Fruit fly (Drosophila melanogaster) whole organism, embryonic: ENCODE data around the gene CG34180.

Source experiments
- CG12155 ChIP-seq: fragments of 200-800 bp; sonication (Bioruptor generic); optimal IDR thresholded peaks from 3 replicates; lab custom pipeline; 2016; ENCODE audit warnings: missing biosample characterization, missing genetic modification characterization
- CG12236 ChIP-seq: fragments of 200-800 bp; sonication (Bioruptor generic); optimal IDR thresholded peaks from 2 replicates; lab custom pipeline; 2016; ENCODE audit warnings: missing biosample characterization, missing genetic modification characterization
- CG12391 ChIP-seq: fragments of 200-800 bp; sonication (Bioruptor generic); optimal IDR thresholded peaks from 3 replicates; lab custom pipeline; 2018; ENCODE audit warnings: missing biosample characterization, mild to moderate bottlenecking, missing genetic modification characterization, moderate library complexity
- CG13894 ChIP-seq: fragments of 200-800 bp; sonication (Bioruptor generic); optimal IDR thresholded peaks from 3 replicates; lab custom pipeline; 2018; ENCODE audit warnings: missing biosample characterization, mild to moderate bottlenecking, missing genetic modification characterization, moderate library complexity
- CG14860 ChIP-seq: fragments of 200-800 bp; sonication (Bioruptor generic); IDR thresholded peaks from 3 replicates; pipeline ENCODE4 v1.3.6; 2022; ENCODE audit warnings: missing biosample characterization, missing genetic modification characterization; ENCODE audit not compliant: partially characterized antibody
- CG1529 ChIP-seq: fragments of 200-800 bp; sonication (Bioruptor generic); optimal IDR thresholded peaks from 3 replicates; lab custom pipeline; 2018; ENCODE audit warnings: missing biosample characterization, missing genetic modification characterization
- CG2202 ChIP-seq: fragments of 200-800 bp; sonication (Bioruptor generic); optimal IDR thresholded peaks from 2 replicates; lab custom pipeline; 2018; ENCODE audit warnings: missing biosample characterization, mild to moderate bottlenecking, missing genetic modification characterization
- CG2678 ChIP-seq: fragments of 200-800 bp; sonication (Bioruptor generic); optimal IDR thresholded peaks from 3 replicates; lab custom pipeline; 2019; ENCODE audit warnings: missing biosample characterization, mild to moderate bottlenecking, missing genetic modification characterization, moderate library complexity
- CG2712 ChIP-seq: fragments of 200-800 bp; optimal IDR thresholded peaks from 3 replicates; lab custom pipeline; 2019; ENCODE audit warnings: missing biosample characterization, mild to moderate bottlenecking, missing genetic modification characterization, moderate library complexity
- CG32532 ChIP-seq: fragments of 200-800 bp; sonication (Bioruptor generic); IDR thresholded peaks from 2 replicates; pipeline ENCODE4 v1.3.6; 2022; ENCODE audit warnings: missing biosample characterization, missing genetic modification characterization
- CG32772 ChIP-seq: fragments of 200-800 bp; sonication (Bioruptor generic); IDR thresholded peaks from 2 replicates; pipeline ENCODE4 v1.3.6; 2022; ENCODE audit warnings: missing biosample characterization, missing genetic modification characterization
- CG42726 ChIP-seq: fragments of 200-800 bp; sonication (Bioruptor generic); IDR thresholded peaks from 2 replicates; pipeline ENCODE4 v1.3.6; 2022; ENCODE audit warnings: missing biosample characterization, missing genetic modification characterization; ENCODE audit not compliant: partially characterized antibody
- CG4328 ChIP-seq: fragments of 200-800 bp; sonication (Bioruptor generic); optimal IDR thresholded peaks from 3 replicates; lab custom pipeline; 2017; ENCODE audit warnings: missing biosample characterization, missing genetic modification reagents, missing genetic modification characterization
- CG5180 ChIP-seq: fragments of 200-800 bp; sonication (Bioruptor generic); optimal IDR thresholded peaks from 3 replicates; lab custom pipeline; 2017; ENCODE audit warnings: missing biosample characterization, missing genetic modification characterization, mild to moderate bottlenecking, moderate library complexity, missing genetic modification reagents
- CG7745 ChIP-seq: fragments of 200-800 bp; sonication (Bioruptor generic); optimal IDR thresholded peaks from 2 replicates; lab custom pipeline; 2018; ENCODE audit warnings: missing biosample characterization, mild to moderate bottlenecking, missing genetic modification characterization, moderate library complexity
- CG8281 ChIP-seq: fragments of 200-800 bp; sonication (Bioruptor generic); optimal IDR thresholded peaks from 2 replicates; lab custom pipeline; 2018; ENCODE audit warnings: missing biosample characterization, mild to moderate bottlenecking, missing genetic modification characterization, moderate library complexity
- Dad ChIP-seq: fragments of 200-800 bp; sonication (Bioruptor generic); optimal IDR thresholded peaks from 3 replicates; lab custom pipeline; 2016; ENCODE audit warnings: missing biosample characterization, missing genetic modification characterization
- Dbx ChIP-seq: fragments of 200-800 bp; sonication (Bioruptor generic); IDR thresholded peaks from 3 replicates; pipeline ENCODE4 v1.3.6; 2022; ENCODE audit warnings: missing biosample characterization, missing genetic modification characterization
- Ets65A ChIP-seq: fragments of 200-800 bp; sonication (Bioruptor generic); peaks from one replicate; lab custom pipeline; 2016; ENCODE audit warnings: missing biosample characterization, missing genetic modification characterization
- Fer1 ChIP-seq: fragments of 200-800 bp; sonication (Bioruptor generic); optimal IDR thresholded peaks from 2 replicates; lab custom pipeline; 2017; ENCODE audit warnings: missing biosample characterization, mild to moderate bottlenecking, missing genetic modification characterization
- Hr39 ChIP-seq: fragments of >200 bp; optimal IDR thresholded peaks from 2 replicates; lab custom pipeline; 2017
- Jarid2 ChIP-seq: fragments of 200-800 bp; sonication (Bioruptor generic); optimal IDR thresholded peaks from 3 replicates; lab custom pipeline; 2017; ENCODE audit warnings: mild to moderate bottlenecking, missing biosample characterization, missing genetic modification reagents, missing genetic modification characterization
- Mad ChIP-seq: fragments of 200-800 bp; sonication (Bioruptor generic); optimal IDR thresholded peaks from 2 replicates; lab custom pipeline; 2016; ENCODE audit warnings: missing biosample characterization, missing genetic modification characterization
- Scr ChIP-seq: fragments of 200-800 bp; sonication (Bioruptor generic); IDR thresholded peaks from 2 replicates; pipeline ENCODE4 v1.3.6; 2022; ENCODE audit warnings: missing biosample characterization, missing genetic modification characterization; ENCODE audit not compliant: partially characterized antibody
- Stat92E ChIP-seq, 3 experiments: fragments of >200 bp in 2 of 3; fragments of 200-800 bp in 1 of 3; sonication (Bioruptor generic) in 1 of 3; optimal IDR thresholded peaks; 2 replicates each; lab custom pipeline; 2017 to 2019; ENCODE audit warnings: missing biosample characterization in 3 of 3, missing genetic modification characterization in 3 of 3, mild to moderate bottlenecking in 1 of 3, moderate library complexity in 1 of 3
- Tbp ChIP-seq: fragments of >200 bp; optimal IDR thresholded peaks from 2 replicates; lab custom pipeline; 2018; ENCODE audit warnings: missing biosample characterization, missing genetic modification characterization
- al ChIP-seq: fragments of 200-800 bp; sonication (Bioruptor generic); IDR thresholded peaks from 2 replicates; pipeline ENCODE4 v1.3.6; 2022; ENCODE audit warnings: missing biosample characterization, missing genetic modification characterization
- cato ChIP-seq: fragments of 200-800 bp; sonication (Bioruptor generic); optimal IDR thresholded peaks from 2 replicates; lab custom pipeline; 2016; ENCODE audit warnings: missing biosample characterization, missing genetic modification characterization, borderline replicate concordance
- cg ChIP-seq: fragments of 200-800 bp; sonication (Bioruptor generic); optimal IDR thresholded peaks from 3 replicates; lab custom pipeline; 2019; ENCODE audit warnings: missing biosample characterization, mild to moderate bottlenecking, missing genetic modification characterization, moderate library complexity
- chn ChIP-seq: fragments of 200-800 bp; sonication (Bioruptor generic); optimal IDR thresholded peaks from 2 replicates; lab custom pipeline; 2016; ENCODE audit warnings: missing biosample characterization, missing genetic modification characterization
- croc ChIP-seq: fragments of 200-800 bp; sonication (Bioruptor generic); conservative IDR thresholded peaks from 3 replicates; pipeline ENCODE4 v1.3.6; 2022; ENCODE audit warnings: missing biosample characterization, missing genetic modification characterization
- cwo ChIP-seq: fragments of 200-800 bp; sonication (Bioruptor generic); optimal IDR thresholded peaks from 3 replicates; lab custom pipeline; 2017; ENCODE audit warnings: missing biosample characterization, missing genetic modification characterization, mild to moderate bottlenecking, moderate library complexity, missing genetic modification reagents
- fd64A ChIP-seq: fragments of 200-800 bp; sonication (Bioruptor generic); optimal IDR thresholded peaks from 3 replicates; lab custom pipeline; 2018; ENCODE audit warnings: missing biosample characterization, mild to moderate bottlenecking, missing genetic modification characterization
- gcm2 ChIP-seq: fragments of 200-800 bp; sonication (Bioruptor generic); optimal IDR thresholded peaks from 2 replicates; lab custom pipeline; 2016; ENCODE audit warnings: missing biosample characterization, missing genetic modification characterization
- gt ChIP-seq: fragments of 200-800 bp; sonication (Bioruptor generic); IDR thresholded peaks from 2 replicates; pipeline ENCODE4 v1.3.6; 2022; ENCODE audit warnings: missing biosample characterization, missing genetic modification characterization
- insv ChIP-seq, 2 experiments: fragments of 200-800 bp; sonication (Bioruptor generic); optimal IDR thresholded peaks; 3 replicates each; lab custom pipeline; 2016 to 2018; ENCODE audit warnings: missing biosample characterization in 2 of 2, missing genetic modification characterization in 2 of 2
- kay ChIP-seq: fragments of 200-800 bp; sonication (Bioruptor generic); optimal IDR thresholded peaks from 2 replicates; lab custom pipeline; 2016; ENCODE audit warnings: missing biosample characterization, missing genetic modification characterization
- luna ChIP-seq: fragments of 200-800 bp; sonication (Bioruptor generic); optimal IDR thresholded peaks from 2 replicates; lab custom pipeline; 2016; ENCODE audit warnings: missing biosample characterization, missing genetic modification characterization
- mam ChIP-seq: fragments of 200-800 bp; sonication (Bioruptor generic); optimal IDR thresholded peaks from 3 replicates; lab custom pipeline; 2016; ENCODE audit warnings: missing biosample characterization, missing genetic modification characterization
- nerfin-2 ChIP-seq: fragments of 200-800 bp; sonication (Bioruptor generic); IDR thresholded peaks from 2 replicates; pipeline ENCODE4 v1.3.6; 2022; ENCODE audit warnings: missing biosample characterization, missing genetic modification characterization; ENCODE audit not compliant: partially characterized antibody
- onecut ChIP-seq: fragments of 200-800 bp; sonication (Bioruptor generic); IDR thresholded peaks from 2 replicates; pipeline ENCODE4 v1.3.6; 2022; ENCODE audit warnings: missing biosample characterization, missing genetic modification characterization
- otp ChIP-seq: fragments of 200-800 bp; sonication (Bioruptor generic); IDR thresholded peaks from 3 replicates; pipeline ENCODE4, ENCODE4 v1.3.6; 2022; ENCODE audit warnings: missing biosample characterization, missing genetic modification characterization
- pfk ChIP-seq: fragments of 200-800 bp; sonication (Bioruptor generic); optimal IDR thresholded peaks from 2 replicates; lab custom pipeline; 2018; ENCODE audit warnings: missing biosample characterization, mild to moderate bottlenecking, missing genetic modification characterization, moderate library complexity
- pros ChIP-seq: fragments of 200-800 bp; sonication (Bioruptor generic); optimal IDR thresholded peaks from 3 replicates; lab custom pipeline; 2019; ENCODE audit warnings: missing biosample characterization, mild to moderate bottlenecking, missing genetic modification characterization, moderate library complexity
- sens ChIP-seq: fragments of 200-800 bp; sonication (Bioruptor generic); peaks from one replicate; lab custom pipeline; 2016; ENCODE audit warnings: missing biosample characterization, missing genetic modification characterization
- tio ChIP-seq: fragments of 200-800 bp; sonication (Bioruptor generic); optimal IDR thresholded peaks from 2 replicates; lab custom pipeline; 2017; ENCODE audit warnings: missing biosample characterization, missing genetic modification characterization, inconsistent platforms
- trem ChIP-seq: fragments of 200-800 bp; optimal IDR thresholded peaks from 3 replicates; lab custom pipeline; 2019; ENCODE audit warnings: missing biosample characterization, mild to moderate bottlenecking, missing genetic modification characterization, moderate library complexity
- twi ChIP-seq: fragments of 200-800 bp; optimal IDR thresholded peaks from 2 replicates; lab custom pipeline; 2019; ENCODE audit warnings: missing biosample characterization, mild to moderate bottlenecking, missing genetic modification characterization, moderate library complexity
- z ChIP-seq: fragments of 200-800 bp; sonication (Bioruptor generic); IDR thresholded peaks from 3 replicates; pipeline ENCODE4 v1.3.6; 2022; ENCODE audit warnings: missing biosample characterization, missing genetic modification characterization

The CG34180 gene

DNA sequence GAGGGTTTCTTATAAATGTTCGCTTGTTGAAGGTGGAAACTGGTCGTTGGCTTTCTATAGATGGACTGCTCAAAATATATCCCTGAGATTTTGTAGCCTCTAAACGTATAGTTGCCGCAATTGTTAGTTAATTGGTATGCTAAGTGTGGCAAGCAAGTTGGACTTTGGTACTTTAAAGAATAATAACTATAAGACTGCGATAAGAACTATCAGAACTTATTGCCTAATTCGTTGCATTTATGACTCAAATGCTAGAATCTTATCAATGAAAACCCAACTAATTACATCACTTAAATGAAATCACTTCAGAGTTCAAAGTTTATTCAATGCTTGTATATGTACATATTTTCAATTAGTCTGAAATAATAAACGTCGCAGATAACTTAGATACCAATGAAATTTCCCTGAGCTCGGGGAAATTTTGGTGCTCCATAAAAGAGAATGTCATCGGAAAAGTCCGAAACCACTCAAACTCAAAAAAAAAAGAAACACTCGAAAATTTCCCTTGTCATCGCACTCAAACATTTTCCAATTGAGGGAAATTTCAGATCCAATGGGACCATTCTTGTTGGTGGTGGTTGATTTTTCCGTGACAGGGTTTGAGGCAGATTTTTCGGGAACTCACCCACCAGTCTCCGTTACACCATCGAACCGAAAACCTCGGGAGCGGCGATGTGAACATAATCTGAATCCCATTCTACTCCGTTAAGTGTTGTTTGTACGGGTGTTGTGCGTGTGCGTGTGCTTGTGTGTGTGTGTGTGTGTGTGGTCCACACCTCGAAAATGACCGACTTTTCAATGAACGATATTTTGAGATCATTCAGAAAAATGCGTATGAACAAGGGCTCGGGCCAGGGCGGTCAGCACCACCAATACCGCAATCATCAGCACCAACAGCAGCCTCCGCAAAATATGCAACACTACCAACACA is 30.7 kb downstream of the CG34180 start, which contains the start of gene CG45075 (continued):
- TF ChIP-seq Dad (GFP tag; lab: Kevin White, UChicago) (no peak), Tbp (GFP tag; lab: Kevin White, UChicago) (no peak), kay (GFP tag; lab: Kevin White, UChicago) (no peak), Stat92E (GFP tag; optimal IDR thresholded peaks at IDR 0.05; lab: Kevin White, UChicago) (peak in 1 of 3 experiments; percentile 27), cwo (GFP tag; lab: Kevin White, UChicago) (no peak), CG32772 (no peak), sens (GFP tag; lab: Kevin White, UChicago) (peak; percentile 54), Dbx (GFP tag; lab: Robert Waterston, UW) (no peak), Jarid2 (GFP tag; lab: Kevin White, UChicago) (peak; percentile 79), onecut (GFP tag; lab: Robert Waterston, UW) (peak; percentile 31; the same call in 1 of the 2 replicates), mam (no peak), Fer1 (GFP tag; lab: Kevin White, UChicago) (peak; percentile 26), fd64A (peak; percentile 1), twi (tag; lab: Kevin White, UChicago) (no peak), Scr (GFP tag; lab: Robert Waterston, UW) (peak; percentile 27; the same call in 1 of the 2 replicates), CG5180 (GFP tag; lab: Kevin White, UChicago) (peak; percentile 94), Hr39 (no peak), CG4328 (GFP tag; lab: Kevin White, UChicago) (no peak), croc (GFP tag; lab: Robert Waterston, UW) (no peak), CG42726 (0 out of 2 replicates have a peak, but pooled peaks have one; percentile 51), gcm2 (GFP tag; lab: Kevin White, UChicago) (no peak), nerfin-2 (GFP tag; lab: Robert Waterston, UW) (no peak), CG12155 (GFP tag; lab: Kevin White, UChicago) (no peak), CG32532 (GFP tag; lab: Robert Waterston, UW) (no peak), pfk (no peak), CG2712 (tag; lab: Kevin White, UChicago) (no peak), pros (GFP tag; lab: Kevin White, UChicago) (peak; percentile 41), CG1529 (GFP tag; lab: Kevin White, UChicago) (no peak), CG2202 (tag; lab: Kevin White, UChicago) (peak; percentile 35), cg (peak; percentile 76), insv (GFP tag; optimal IDR thresholded peaks at IDR 0.05; lab: Kevin White, UChicago) (peak in 1 of 2 experiments; percentile 93), trem (tag; lab: Kevin White, UChicago) (no peak), tio (no peak), z (peak; percentile 97), gt (GFP tag; lab: Robert Waterston, UW) (no peak), otp (no peak), CG12236 (GFP tag; lab: Kevin White, UChicago) (no peak), chn (peak; percentile 37), luna (GFP tag; lab: Kevin White, UChicago) (no peak), CG8281 (no peak), cato (GFP tag; lab: Kevin White, UChicago) (no peak), CG14860 (GFP tag; lab: Robert Waterston, UW) (no peak), Mad (GFP tag; lab: Kevin White, UChicago) (no peak), CG12391 (tag; lab: Kevin White, UChicago) (no peak), CG7745 (tag; lab: Kevin White, UChicago) (peak; percentile 32), al (no peak), CG2678 (tag; lab: Kevin White, UChicago) (no peak), CG13894 (tag; lab: Kevin White, UChicago) (peak; percentile 79), Ets65A (GFP tag; lab: Kevin White, UChicago) (no peak)
